Worm (Caenorhabditis elegans) whole organism, L4/young adult: Measurements from ENCODE around the gene nhr-54.

Experiments
- W03F9.2 ChIP-seq: fragments of 150-350 bp; optimal IDR thresholded peaks from 2 replicates; lab custom pipeline; 2014; ENCODE audit warnings: missing biosample characterization, missing genetic modification characterization
- dao-5 ChIP-seq: sonication (generic microtip); optimal IDR thresholded peaks from 2 replicates; lab custom pipeline; 2016; ENCODE audit warnings: missing genotype, missing genetic modification characterization, moderate library complexity, missing compliant biosample characterization
- him-1 ChIP-seq: sonication (generic microtip); optimal IDR thresholded peaks from 2 replicates; lab custom pipeline; 2016; ENCODE audit warnings: missing genotype, missing genetic modification reagents, missing genetic modification characterization, missing compliant biosample characterization

Gene nhr-54

DNA sequence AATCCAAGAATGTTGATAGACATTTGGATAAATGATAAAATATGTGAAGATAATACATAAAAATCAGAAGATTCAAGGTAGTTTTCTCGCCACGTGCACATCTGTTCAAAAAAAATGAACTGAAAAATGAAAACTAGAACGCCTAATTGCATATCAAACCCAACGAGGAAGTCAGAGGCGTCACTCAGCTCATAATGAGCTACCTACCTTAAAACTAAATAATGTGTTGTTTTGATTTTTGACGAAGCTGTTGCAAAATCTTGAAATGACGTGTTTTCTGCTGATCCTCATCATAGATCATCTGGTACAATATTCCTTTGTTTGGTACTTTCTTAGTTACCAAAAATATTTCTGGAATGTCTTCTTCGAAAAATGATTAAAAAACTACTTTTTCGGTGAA is 34.8 kb downstream of the nhr-54 start, which contains the start of gene srh-138:
Gene srh-138, minus strand, starts transcription at position 101 of the 400 bp plus-strand sequence.
- TF ChIP-seq W03F9.2 (tag; lab: Kevin White, UChicago): no peak
- no peak for TF ChIP-seq dao-5
- no peak for TF ChIP-seq him-1 (tag; lab: Kevin White, UChicago)

DNA sequence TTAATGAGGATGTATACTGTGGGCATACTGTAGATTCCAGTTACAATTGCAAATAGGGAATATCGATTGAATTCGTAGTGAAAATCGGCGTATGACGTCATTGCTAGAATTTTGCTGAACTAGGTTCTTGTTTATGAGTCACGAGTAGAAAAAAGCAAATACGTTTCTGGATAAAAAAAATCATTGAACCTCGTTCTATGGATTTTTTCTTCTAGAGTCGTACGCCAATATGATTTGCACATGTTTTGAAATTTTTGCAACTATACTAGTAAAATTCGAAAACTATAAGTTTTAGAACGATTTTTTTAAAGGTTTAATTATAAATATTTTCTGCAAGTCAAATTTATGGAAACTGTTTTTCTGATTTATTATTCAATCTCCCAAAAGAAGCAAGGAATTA is 37.9 kb downstream of the nhr-54 start, which contains the start of gene sru-44:
Gene sru-44, minus strand, starts transcription at position 101 of the 400 bp plus-strand sequence.
- TF ChIP-seq him-1 (tag; lab: Kevin White, UChicago) (no peak), W03F9.2 (tag; lab: Kevin White, UChicago) (no peak), dao-5 (no peak)

DNA sequence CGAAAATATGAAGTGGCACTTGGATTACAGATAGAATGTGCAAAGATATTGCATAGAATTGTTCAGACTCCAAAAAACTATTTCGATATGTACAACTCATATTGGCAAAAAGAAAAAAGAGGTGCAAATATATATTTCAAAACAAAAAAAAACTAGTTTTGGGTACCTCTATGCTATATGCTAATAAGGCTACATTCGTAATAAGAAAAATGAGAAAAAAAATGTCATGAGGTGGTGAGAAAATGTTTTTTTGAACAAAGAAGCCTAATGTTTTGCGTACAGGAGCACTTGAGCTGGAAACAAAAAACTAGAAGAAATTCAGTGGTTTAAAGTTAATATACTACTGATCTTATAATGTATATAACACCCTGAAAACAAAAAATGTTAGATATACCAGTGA is 44.9 kb downstream of the nhr-54 start, which contains the start of gene srh-142:
Gene srh-142, minus strand, starts transcription at position 101 of the 400 bp plus-strand sequence.
- no peak for TF ChIP-seq dao-5
- TF ChIP-seq W03F9.2 (tag; lab: Kevin White, UChicago): no peak
- TF ChIP-seq him-1 (tag; lab: Kevin White, UChicago): no peak

DNA sequence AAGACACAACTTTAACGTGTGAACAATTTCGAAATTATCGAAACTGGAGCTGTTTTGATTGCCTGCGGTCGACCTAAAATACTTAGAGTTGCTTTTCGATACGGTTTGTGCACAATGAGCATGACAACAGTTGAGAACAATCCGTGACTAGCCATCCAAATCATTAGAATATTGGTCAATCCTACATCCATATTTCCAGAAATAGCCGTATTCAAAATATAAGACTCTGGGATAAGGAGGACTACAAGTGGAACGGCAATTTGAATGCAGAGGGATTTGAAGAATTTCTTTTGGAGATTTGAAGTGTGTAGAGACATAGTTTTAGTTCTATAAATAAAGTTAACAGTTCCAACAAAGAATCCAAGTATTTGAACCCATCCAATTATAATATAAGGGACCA is 46.4 kb downstream of the nhr-54 start:
- TF ChIP-seq him-1 (tag; lab: Kevin White, UChicago) (no peak), dao-5 (no peak), W03F9.2 (tag; lab: Kevin White, UChicago) (no peak)

DNA sequence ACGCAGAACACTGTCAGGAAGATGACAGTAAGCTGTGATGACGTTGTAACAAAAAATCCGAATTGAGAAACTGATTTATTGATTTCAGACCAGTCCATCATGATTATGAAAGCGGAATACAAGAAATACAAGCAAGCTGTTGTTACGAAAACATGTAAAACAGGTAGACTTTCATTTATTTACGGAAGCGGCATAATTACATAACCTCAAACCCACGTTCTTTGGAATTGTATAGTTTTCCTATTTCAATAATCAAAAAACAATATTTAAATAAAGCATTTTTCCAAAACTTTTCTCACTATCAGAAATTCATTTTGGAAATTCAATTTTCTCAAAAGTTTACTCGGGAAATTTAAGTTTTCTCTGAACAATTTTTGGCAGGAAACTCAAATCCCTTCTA is 47.0 kb downstream of the nhr-54 start, which contains the start of gene str-15:
Gene str-15, minus strand, starts transcription at position 101 of the 400 bp plus-strand sequence.
- no peak for TF ChIP-seq dao-5
- TF ChIP-seq W03F9.2 (tag; lab: Kevin White, UChicago): no peak
- no peak for TF ChIP-seq him-1 (tag; lab: Kevin White, UChicago)

DNA sequence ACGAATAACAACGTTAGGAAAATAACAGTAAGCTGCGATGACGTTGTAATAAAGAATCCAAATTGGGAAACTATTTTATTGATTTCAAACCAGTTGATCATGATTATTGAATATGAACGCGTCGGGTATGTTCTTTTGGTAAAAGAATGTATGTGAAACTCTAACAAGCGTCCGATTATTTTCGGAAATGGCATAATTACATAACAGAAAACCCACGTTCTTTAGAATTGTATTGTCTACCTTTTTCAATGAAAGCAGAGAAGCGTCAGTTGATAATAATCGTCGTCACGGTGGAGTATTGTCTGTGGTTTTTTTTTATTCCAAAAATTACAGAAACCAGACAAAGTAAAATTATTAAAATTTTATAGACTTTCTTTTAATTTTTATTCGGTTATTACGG is 50.7 kb downstream of the nhr-54 start, which contains the start of gene str-14:
Gene str-14, minus strand, starts transcription at position 101 of the 400 bp plus-strand sequence.
- TF ChIP-seq dao-5: no peak
- TF ChIP-seq him-1 (tag; lab: Kevin White, UChicago): no peak
- TF ChIP-seq W03F9.2 (tag; lab: Kevin White, UChicago): no peak
